Worm (Caenorhabditis elegans) whole organism, L4 larva: ENCODE measurements around the gene vab-23.

Experiments
- attf-4 ChIP-seq: sonication (generic microtip); optimal IDR thresholded peaks from 3 replicates; lab custom pipeline; 2017; ENCODE audit warnings: missing biosample characterization, missing genetic modification characterization
- lin-38 ChIP-seq: fragments of 200-800 bp; sonication (Bioruptor generic); IDR thresholded peaks from 2 replicates; pipeline ENCODE4 v1.3.6; 2022; ENCODE audit warnings: missing genetic modification reagents, missing genetic modification characterization, missing compliant biosample characterization
- lin-39 ChIP-seq: fragments of 150-350 bp; optimal IDR thresholded peaks from 2 replicates; lab custom pipeline; 2014; ENCODE audit warnings: missing biosample characterization, missing genetic modification reagents, missing genetic modification characterization
- pqm-1 ChIP-seq: sonication (generic microtip); optimal IDR thresholded peaks from 2 replicates; lab custom pipeline; 2017; ENCODE audit warnings: missing biosample characterization, missing genetic modification characterization
- zag-1 ChIP-seq: fragments of 150-350 bp; optimal IDR thresholded peaks from 2 replicates; lab custom pipeline; 2014; ENCODE audit warnings: missing biosample characterization, missing genetic modification characterization
- zfp-2 ChIP-seq: sonication (generic microtip); optimal IDR thresholded peaks from 2 replicates; lab custom pipeline; 2016; ENCODE audit warnings: mild to moderate bottlenecking, missing genetic modification characterization, missing compliant biosample characterization

DNA sequence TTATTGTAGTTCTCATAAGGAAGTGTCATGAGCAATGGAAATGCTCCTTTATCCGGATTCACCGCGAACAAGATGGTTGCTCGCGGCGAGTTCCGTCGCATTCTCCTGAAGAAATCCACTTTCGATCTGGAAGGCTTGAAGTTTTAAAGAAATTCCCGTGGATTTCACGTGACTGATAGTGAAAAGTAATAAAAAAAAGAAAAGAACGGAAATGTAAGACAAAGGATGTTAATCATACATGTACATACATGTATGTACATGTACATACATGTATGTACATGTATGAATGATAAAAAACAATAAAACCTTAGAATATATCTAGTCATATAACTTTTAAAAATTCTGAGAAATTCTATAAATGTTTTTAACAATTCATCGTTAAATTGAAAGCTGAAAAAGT, 44.6 kb downstream of the vab-23 start, which contains the start of gene clh-1:
- TF ChIP-seq lin-39 (tag; lab: Kevin White, UChicago) (no peak), zag-1 (no peak), zfp-2 (tag; lab: Kevin White, UChicago) (no peak), attf-4 (no peak), pqm-1 (tag; lab: Kevin White, UChicago) (no peak), lin-38 (GFP tag; lab: Robert Waterston, UW) (no peak)
